1 worm cellular context compared by ENCODE assay signal in the genomic region with DNA sequence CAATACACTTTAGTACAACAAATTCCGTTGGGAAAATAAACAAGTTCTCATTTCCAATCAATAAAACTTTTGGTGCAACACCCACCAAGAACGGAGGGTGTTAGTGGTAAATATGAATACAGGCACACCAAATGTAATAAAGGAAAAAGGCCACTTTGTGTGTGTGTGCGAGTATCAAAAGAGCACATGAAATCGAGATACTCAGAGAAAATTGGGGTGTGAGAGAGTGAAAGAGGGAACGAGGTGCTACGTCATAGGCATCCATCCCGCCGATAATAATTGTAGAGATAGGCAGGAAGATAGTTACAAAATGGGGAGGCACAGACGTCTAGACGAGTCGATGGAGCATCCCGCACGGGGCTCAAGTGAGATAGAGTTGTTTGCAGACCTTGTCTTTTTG.
TF ChIP-seq lines count a peak whose summit lies in the region.

No protein-coding gene starts in this region.

TF ChIP-seq in whole organism, L2 larva, 48 proteins besides CTCF, POLR2A, EP300 and RAD21 (continued from another document):
- TF ChIP-seq snpc-4 (tag; optimal IDR thresholded peaks at IDR 0.05; lab: Kevin White, UChicago): no peak
- TF ChIP-seq aly-2 (tag; optimal IDR thresholded peaks at IDR 0.05; lab: Kevin White, UChicago): no peak
- TF ChIP-seq skn-1 (tag; optimal IDR thresholded peaks at IDR 0.05; lab: Kevin White, UChicago): no peak
- no peak for TF ChIP-seq nhr-21 (tag; optimal IDR thresholded peaks at IDR 0.05; lab: Kevin White, UChicago)
- TF ChIP-seq ceh-16 (tag; optimal IDR thresholded peaks at IDR 0.05; lab: Kevin White, UChicago): no peak
- TF ChIP-seq nhr-25 (tag; optimal IDR thresholded peaks at IDR 0.05; lab: Kevin White, UChicago): no peak
- TF ChIP-seq mab-5 (tag; optimal IDR thresholded peaks at IDR 0.05; lab: Kevin White, UChicago): no peak
- TF ChIP-seq ZK546.5 (tag; optimal IDR thresholded peaks at IDR 0.05; lab: Kevin White, UChicago): no peak
- no peak for TF ChIP-seq lsy-2 (tag; optimal IDR thresholded peaks at IDR 0.05; lab: Kevin White, UChicago)
- no peak for TF ChIP-seq ceh-82 (tag; optimal IDR thresholded peaks at IDR 0.05; lab: Kevin White, UChicago)
- no peak for TF ChIP-seq sem-4 (tag; optimal IDR thresholded peaks at IDR 0.05; lab: Kevin White, UChicago)
- TF ChIP-seq zag-1 (tag; optimal IDR thresholded peaks at IDR 0.05; lab: Kevin White, UChicago): no peak
- no peak for TF ChIP-seq elt-3 (tag; optimal IDR thresholded peaks at IDR 0.05; lab: Kevin White, UChicago)
- no peak for TF ChIP-seq nhr-11 (tag; optimal IDR thresholded peaks at IDR 0.05; lab: Kevin White, UChicago)
- TF ChIP-seq nhr-12 (tag; optimal IDR thresholded peaks at IDR 0.05; lab: Kevin White, UChicago): no peak
- TF ChIP-seq blmp-1 (tag; optimal IDR thresholded peaks at IDR 0.05; lab: Kevin White, UChicago; ENCODE audit: insufficient read depth): no peak
- TF ChIP-seq mdl-1 (tag; optimal IDR thresholded peaks at IDR 0.05; lab: Kevin White, UChicago): no peak
- no peak for TF ChIP-seq egl-27 (tag; optimal IDR thresholded peaks at IDR 0.05; lab: Kevin White, UChicago)
- TF ChIP-seq unc-39 (tag; optimal IDR thresholded peaks at IDR 0.05; lab: Kevin White, UChicago): no peak
- TF ChIP-seq mbf-1 (tag; optimal IDR thresholded peaks at IDR 0.05; lab: Kevin White, UChicago): no peak
- TF ChIP-seq nhr-10 (tag; optimal IDR thresholded peaks at IDR 0.05; lab: Kevin White, UChicago): no peak
- TF ChIP-seq sma-3 (GFP tag; optimal IDR thresholded peaks at IDR 0.05; lab: Kevin White, UChicago): no peak
- TF ChIP-seq fos-1 (tag; optimal IDR thresholded peaks at IDR 0.05; lab: Kevin White, UChicago): peak; percentile 41
- TF ChIP-seq gmeb-1 (tag; optimal IDR thresholded peaks at IDR 0.05; lab: Kevin White, UChicago): peak; percentile 28
- TF ChIP-seq nhr-129 (tag; optimal IDR thresholded peaks at IDR 0.05; lab: Kevin White, UChicago): peak; percentile 66
- no peak for TF ChIP-seq peb-1 (tag; optimal IDR thresholded peaks at IDR 0.05; lab: Kevin White, UChicago)
